Fruit fly (Drosophila melanogaster): ENCODE measurements around the gene RluA-2.

DNA sequence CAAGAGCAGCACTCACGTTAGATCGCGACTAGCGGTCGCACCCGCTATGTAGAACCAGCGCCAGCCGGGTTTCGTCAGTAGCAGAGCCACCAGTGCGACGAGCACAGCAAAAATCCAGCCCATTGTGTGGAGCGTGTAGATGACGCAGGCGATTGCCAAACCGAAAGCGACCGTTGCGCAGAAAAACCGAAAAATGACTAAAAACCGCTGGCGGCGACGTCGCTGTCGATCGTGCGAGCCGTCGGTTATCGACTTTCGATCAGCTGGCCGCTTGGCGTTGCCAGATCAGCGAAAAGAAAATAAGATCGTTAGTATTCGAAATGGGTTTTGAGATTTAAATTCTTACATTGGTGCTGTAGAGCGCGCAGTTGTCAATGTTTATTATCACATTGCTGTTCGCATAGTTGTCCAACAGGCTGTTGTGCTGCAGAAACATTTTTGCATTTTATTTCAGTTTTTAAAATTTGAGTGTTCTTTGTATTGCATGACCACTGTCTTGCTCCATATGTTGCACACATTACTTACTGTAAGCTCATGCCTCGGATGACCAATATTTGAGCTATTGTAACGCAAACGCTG, 39.7 kb downstream of the RluA-2 start:
- TF ChIP-seq CG10669 (GFP tag; optimal IDR thresholded peaks at IDR 0.05) (peak; percentile 16), CG11902 (GFP tag; optimal IDR thresholded peaks at IDR 0.05) (no peak), Hr38 (GFP tag; optimal IDR thresholded peaks at IDR 0.05) (no peak), fd85E (GFP tag; optimal IDR thresholded peaks at IDR 0.05) (no peak), CG6808 (GFP tag; optimal IDR thresholded peaks at IDR 0.05) (peak; percentile 29), CG11294 (GFP tag; IDR thresholded peaks at IDR 0.05) (no peak), Gug (GFP tag; IDR thresholded peaks at IDR 0.05) (no peak), net (GFP tag; optimal IDR thresholded peaks at IDR 0.05) (peak; percentile 32), CG31627 (GFP tag; optimal IDR thresholded peaks at IDR 0.05) (peak; percentile 48)

Data from whole organism, prepupa.